Worm (Caenorhabditis elegans) whole organism, L2 larva: ENCODE results near the gene moc-2.

Experiments used
- F13H6.1 ChIP-seq: sonication (generic microtip); optimal IDR thresholded peaks from 2 replicates; lab custom pipeline; 2016; ENCODE audit warnings: missing genetic modification characterization, missing compliant biosample characterization
- R02D3.7 ChIP-seq: fragments of 150-350 bp; optimal IDR thresholded peaks from 2 replicates; lab custom pipeline; 2014; ENCODE audit warnings: missing biosample characterization, missing genetic modification characterization
- Y55F3AM.14 ChIP-seq: fragments of 200-800 bp; sonication (Bioruptor generic); optimal IDR thresholded peaks from 2 replicates; lab custom pipeline; 2018; ENCODE audit warnings: mild to moderate bottlenecking, missing genetic modification characterization, missing compliant biosample characterization
- alr-1 ChIP-seq: fragments of 150-350 bp; optimal IDR thresholded peaks from 2 replicates; lab custom pipeline; 2014; ENCODE audit warnings: missing biosample characterization, missing genetic modification characterization
- aly-2 ChIP-seq: fragments of 150-350 bp; optimal IDR thresholded peaks from 2 replicates; lab custom pipeline; 2014; ENCODE audit warnings: missing biosample characterization, missing genetic modification characterization
- blmp-1 ChIP-seq: sonication (generic microtip); optimal IDR thresholded peaks from 2 replicates; lab custom pipeline; 2017; ENCODE audit warnings: missing genetic modification characterization, mild to moderate bottlenecking, missing compliant biosample characterization, antibody characterized with exemption, moderate library complexity; ENCODE audit not compliant: insufficient read depth
- ceh-16 ChIP-seq: fragments of 150-350 bp; optimal IDR thresholded peaks from 2 replicates; lab custom pipeline; 2014; ENCODE audit warnings: missing biosample characterization, missing genetic modification characterization
- dmd-4 ChIP-seq: sonication (generic microtip); optimal IDR thresholded peaks from 2 replicates; lab custom pipeline; 2017; ENCODE audit warnings: missing biosample characterization, missing genetic modification characterization
- fos-1 ChIP-seq: fragments of 150-350 bp; optimal IDR thresholded peaks from 2 replicates; lab custom pipeline; 2014; ENCODE audit warnings: missing biosample characterization, missing genetic modification characterization
- gmeb-1 ChIP-seq: fragments of 150-350 bp; optimal IDR thresholded peaks from 2 replicates; lab custom pipeline; 2014; ENCODE audit warnings: missing biosample characterization, missing genetic modification characterization
- lin-11 ChIP-seq: fragments of 150-350 bp; sonication (generic microtip); optimal IDR thresholded peaks from 2 replicates; lab custom pipeline; 2014; ENCODE audit warnings: missing biosample characterization, missing genetic modification characterization, inconsistent platforms, mixed read lengths
- lin-13 ChIP-seq: fragments of 150-350 bp; optimal IDR thresholded peaks from 2 replicates; lab custom pipeline; 2014; ENCODE audit warnings: missing biosample characterization, missing genetic modification reagents, missing genetic modification characterization
- lsy-2 ChIP-seq, 2 experiments: fragments of 150-350 bp in 1 of 2; sonication (generic microtip) in 1 of 2; optimal IDR thresholded peaks; 2 replicates each; lab custom pipeline; 2014 to 2017; ENCODE audit warnings: missing biosample characterization in 2 of 2, missing genetic modification characterization in 2 of 2
- mab-5 ChIP-seq: fragments of 150-350 bp; optimal IDR thresholded peaks from 2 replicates; lab custom pipeline; 2014; ENCODE audit warnings: missing biosample characterization, missing genetic modification characterization
- mdl-1 ChIP-seq, 2 experiments: fragments of 150-350 bp in 1 of 2; sonication (generic microtip) in 1 of 2; optimal IDR thresholded peaks; 2 replicates each; lab custom pipeline; 2017; ENCODE audit warnings: missing biosample characterization in 2 of 2, missing genetic modification characterization in 2 of 2
- nhr-11 ChIP-seq: fragments of 150-350 bp; optimal IDR thresholded peaks from 2 replicates; lab custom pipeline; 2014; ENCODE audit warnings: missing biosample characterization, missing genetic modification characterization
- nhr-12 ChIP-seq: fragments of 150-350 bp; optimal IDR thresholded peaks from 2 replicates; lab custom pipeline; 2014; ENCODE audit warnings: missing biosample characterization, missing genetic modification characterization
- nhr-21 ChIP-seq: fragments of 150-350 bp; optimal IDR thresholded peaks from 2 replicates; lab custom pipeline; 2014; ENCODE audit warnings: missing biosample characterization, missing genetic modification characterization
- nhr-237 ChIP-seq: fragments of 150-350 bp; optimal IDR thresholded peaks from 2 replicates; lab custom pipeline; 2014; ENCODE audit warnings: missing biosample characterization, missing genetic modification characterization
- nhr-25 ChIP-seq: fragments of 150-350 bp; sonication (generic microtip); optimal IDR thresholded peaks from 3 replicates; lab custom pipeline; 2014; ENCODE audit warnings: missing biosample characterization, missing genetic modification characterization
- peb-1 ChIP-seq: fragments of 150-350 bp; optimal IDR thresholded peaks from 2 replicates; lab custom pipeline; 2014; ENCODE audit warnings: missing biosample characterization, missing genetic modification characterization
- sem-4 ChIP-seq: fragments of 150-350 bp; optimal IDR thresholded peaks from 2 replicates; lab custom pipeline; 2014; ENCODE audit warnings: missing biosample characterization, missing genetic modification reagents, missing genetic modification characterization
- sma-9 ChIP-seq, 2 experiments: fragments of 150-350 bp in 1 of 2; sonication (generic microtip) in 1 of 2; optimal IDR thresholded peaks; 2 replicates each; lab custom pipeline; 2014 to 2016; ENCODE audit warnings: missing genetic modification characterization in 2 of 2, mild to moderate bottlenecking in 1 of 2, missing biosample characterization in 1 of 2, missing compliant biosample characterization in 1 of 2, missing genetic modification reagents in 1 of 2, moderate library complexity in 1 of 2
- unc-39 ChIP-seq: fragments of 150-350 bp; optimal IDR thresholded peaks from 2 replicates; lab custom pipeline; 2014; ENCODE audit warnings: missing biosample characterization, missing genetic modification characterization
- unc-55 ChIP-seq: fragments of 150-350 bp; sonication (generic microtip); optimal IDR thresholded peaks from 3 replicates; lab custom pipeline; 2014; ENCODE audit warnings: missing biosample characterization, missing genetic modification reagents, missing genetic modification characterization
- zag-1 ChIP-seq: fragments of 150-350 bp; optimal IDR thresholded peaks from 2 replicates; lab custom pipeline; 2014; ENCODE audit warnings: missing biosample characterization, missing genetic modification characterization
- ztf-1 ChIP-seq: fragments of 200-800 bp; sonication (Bioruptor generic); conservative IDR thresholded peaks from 2 replicates; pipeline ENCODE4 v1.3.6; 2022; ENCODE audit warnings: missing genetic modification characterization, missing compliant biosample characterization
- ztf-11 ChIP-seq: sonication (generic microtip); optimal IDR thresholded peaks from 2 replicates; lab custom pipeline; 2017; ENCODE audit warnings: missing biosample characterization, missing genetic modification characterization

Gene moc-2

ce11 chrV:6513786-6514430, 9.9 kb upstream of the moc-2 start:
- TF ChIP-seq nhr-237 (tag; lab: Kevin White, UChicago) (no peak), sma-9 (GFP tag; optimal IDR thresholded peaks at IDR 0.05; lab: Kevin White, UChicago) (peak; percentile 13), sma-9 (tag; optimal IDR thresholded peaks at IDR 0.05; lab: Kevin White, UChicago) (no peak), nhr-21 (tag; lab: Kevin White, UChicago) (peak; percentile 37)

- TF ChIP-seq blmp-1 (tag; lab: Kevin White, UChicago) (no peak), gmeb-1 (tag; lab: Kevin White, UChicago) (no peak), nhr-12 (tag; lab: Kevin White, UChicago) (no peak), nhr-21 (tag; lab: Kevin White, UChicago) (peak; percentile 8), fos-1 (tag; lab: Kevin White, UChicago) (peak; percentile 7)
Observed at ce11 chrV:6513356-6513755, 9.4 kb upstream of the moc-2 start.

ce11 chrV:6511121-6511520, 7.1 kb upstream of the moc-2 start, which contains the start of gene ubh-1:
Gene ubh-1 (minus strand): TSS chrV:6511409.
- no peak for TF ChIP-seq lin-11 (tag; lab: Kevin White, UChicago)
- no peak for TF ChIP-seq nhr-21 (tag; lab: Kevin White, UChicago)
- no peak for TF ChIP-seq F13H6.1 (tag; lab: Kevin White, UChicago)

ce11 chrV:6510622-6511021, 6.6 kb upstream of the moc-2 start:
- TF ChIP-seq unc-39 (tag; lab: Kevin White, UChicago): no peak
- TF ChIP-seq lsy-2 (tag; optimal IDR thresholded peaks at IDR 0.05; lab: Kevin White, UChicago): peak in 1 of 2 experiments; percentile 10

ce11 chrV:6509717-6510116, 5.7 kb upstream of the moc-2 start, which contains the start of gene ubh-2:
Gene ubh-2 (minus strand): TSS chrV:6509817.
- TF ChIP-seq peb-1: no peak
- no peak for TF ChIP-seq nhr-11
- no peak for TF ChIP-seq sem-4
- TF ChIP-seq nhr-25 (tag; lab: Kevin White, UChicago): no peak
- TF ChIP-seq mab-5: no peak
- no peak for TF ChIP-seq alr-1 (tag; lab: Kevin White, UChicago)
- no peak for TF ChIP-seq dmd-4 (tag; lab: Kevin White, UChicago)
- no peak for TF ChIP-seq zag-1 (tag; lab: Kevin White, UChicago)
- no peak for TF ChIP-seq nhr-12 (tag; lab: Kevin White, UChicago)
- TF ChIP-seq gmeb-1 (tag; lab: Kevin White, UChicago): no peak
- TF ChIP-seq lin-13 (GFP tag; lab: Kevin White, UChicago): no peak
- no peak for TF ChIP-seq unc-55 (GFP tag; lab: Kevin White, UChicago)
- no peak for TF ChIP-seq aly-2 (tag; lab: Kevin White, UChicago)
- TF ChIP-seq mdl-1 (tag; optimal IDR thresholded peaks at IDR 0.05; lab: Kevin White, UChicago): no peak
- no peak for TF ChIP-seq ztf-11 (tag; lab: Kevin White, UChicago)
- TF ChIP-seq ztf-1 (GFP tag; lab: Robert Waterston, UW): no peak

- TF ChIP-seq Y55F3AM.14 (GFP tag; lab: Kevin White, UChicago) (no peak), nhr-237 (tag; lab: Kevin White, UChicago) (no peak), R02D3.7 (tag; lab: Kevin White, UChicago) (no peak)
Observed at ce11 chrV:6508703-6509102, 4.7 kb upstream of the moc-2 start, which contains the start of gene ubh-3. Gene ubh-3 (minus strand): TSS chrV:6508803.

ce11 chrV:6506238-6506956, 2.4 kb upstream of the moc-2 start:
- no peak for TF ChIP-seq ceh-16 (tag; lab: Kevin White, UChicago)
- TF ChIP-seq, all 48 proteins: peak for 0
